Fruit fly (Drosophila melanogaster) whole organism, wandering third instar larva: ENCODE results near the gene REPTOR-BP.

Experiments
- Dfd ChIP-seq: fragments of >200 bp; optimal IDR thresholded peaks from 2 replicates; lab custom pipeline; 2017; ENCODE audit warnings: missing biosample characterization, missing genetic modification characterization
- Hr78 ChIP-seq: fragments of >200 bp; optimal IDR thresholded peaks from 2 replicates; lab custom pipeline; 2017; ENCODE audit warnings: missing biosample characterization, missing genetic modification characterization
- Myc ChIP-seq: fragments of >200 bp; optimal IDR thresholded peaks from 2 replicates; lab custom pipeline; 2017
- N ChIP-seq: fragments of >200 bp; optimal IDR thresholded peaks from 2 replicates; lab custom pipeline; 2018; ENCODE audit warnings: missing biosample characterization, missing external identifiers, missing genetic modification characterization
- OdsH ChIP-seq: fragments of 200-800 bp; sonication (Bioruptor generic); optimal IDR thresholded peaks from 2 replicates; lab custom pipeline; 2016; ENCODE audit warnings: missing biosample characterization, mild to moderate bottlenecking, missing genetic modification characterization
- brk ChIP-seq: fragments of 200-800 bp; sonication (Bioruptor generic); optimal IDR thresholded peaks from 2 replicates; lab custom pipeline; 2016; ENCODE audit warnings: missing biosample characterization, mild to moderate bottlenecking, missing genetic modification characterization
- dl ChIP-seq, 2 experiments: fragments of 175-275, 200-275 bp in 1 of 2; fragments of 200-275 bp in 1 of 2; sonication (Bioruptor generic); optimal IDR thresholded peaks; lab custom pipeline; 2018; ENCODE audit warnings: mild to moderate bottlenecking in 2 of 2, missing biosample characterization in 2 of 2, missing genetic modification characterization in 2 of 2, moderate library complexity in 2 of 2; ENCODE audit not compliant: partially characterized antibody in 2 of 2, insufficient read depth in 1 of 2
- jim ChIP-seq: fragments of 175-275, 200-325 bp; sonication (Bioruptor generic); optimal IDR thresholded peaks from 2 replicates; lab custom pipeline; 2016; ENCODE audit warnings: missing biosample characterization, mild to moderate bottlenecking, missing genetic modification characterization
- lola ChIP-seq: fragments of >200 bp; optimal IDR thresholded peaks from 2 replicates; lab custom pipeline; 2017; ENCODE audit warnings: missing biosample characterization, missing genetic modification characterization
- usp ChIP-seq: fragments of >200 bp; optimal IDR thresholded peaks from 2 replicates; lab custom pipeline; 2017; ENCODE audit warnings: missing biosample characterization, missing genetic modification characterization

DNA sequence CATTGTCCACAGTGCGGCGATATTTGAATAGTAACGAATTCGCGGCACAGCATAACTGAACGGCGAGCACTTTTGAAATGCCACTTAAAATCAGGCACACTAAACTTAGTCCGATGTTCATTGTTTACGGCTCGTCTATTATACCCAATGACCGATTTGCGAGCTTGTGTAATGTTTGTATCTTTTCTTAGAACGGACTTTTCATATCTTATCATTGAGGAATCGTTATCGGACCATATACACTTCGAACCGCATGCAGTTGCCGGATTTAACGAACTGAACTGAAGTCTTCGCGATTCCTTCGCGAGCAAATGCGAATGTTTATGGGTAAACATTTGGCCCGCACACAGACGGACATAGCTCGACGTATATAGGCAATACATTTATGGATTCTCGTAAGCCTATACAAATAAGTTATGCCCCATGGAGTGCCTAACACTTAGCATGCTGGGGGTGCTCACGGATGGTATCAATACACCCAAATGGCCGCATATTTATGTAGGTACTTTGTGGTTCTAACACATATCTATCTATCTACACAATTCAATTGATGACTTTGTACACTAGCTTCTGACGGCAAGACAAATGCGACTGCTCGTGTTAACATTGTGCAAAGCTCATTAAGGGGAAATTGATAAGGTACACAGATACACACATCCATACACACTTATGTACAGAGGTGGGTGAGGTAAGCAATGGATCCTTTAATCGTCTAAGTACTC lies 26.0 kb upstream of the REPTOR-BP start, which contains the start of gene mthl15:
- TF ChIP-seq Dfd (GFP tag; lab: Kevin White, UChicago): no peak
- no peak for TF ChIP-seq Myc (lab: Kevin White, UChicago)
- TF ChIP-seq usp: no peak
- no peak for TF ChIP-seq lola (GFP tag; lab: Kevin White, UChicago)
- no peak for TF ChIP-seq brk (GFP tag; lab: Kevin White, UChicago)
- TF ChIP-seq jim (GFP tag; lab: Kevin White, UChicago): no peak
- no peak for TF ChIP-seq N (GFP tag; lab: Kevin White, UChicago)
- TF ChIP-seq Hr78 (GFP tag; lab: Kevin White, UChicago): no peak
- no peak for TF ChIP-seq OdsH (GFP tag; lab: Kevin White, UChicago)
- no peak for TF ChIP-seq dl (GFP tag; optimal IDR thresholded peaks at IDR 0.05; lab: Kevin White, UChicago; ENCODE audit: insufficient read depth in 1 of 2, partially characterized antibody in 2 of 2)
